Worm (Caenorhabditis elegans) whole organism, L4 larva: Measurements from ENCODE around the gene asp-15.

Source experiments
- F44E2.7 ChIP-seq: fragments of 200-800 bp; sonication (Bioruptor generic); IDR thresholded peaks from 2 replicates; pipeline ENCODE4 v2.1.2; 2022; ENCODE audit warnings: missing genetic modification characterization, missing compliant biosample characterization
- F49E8.2 ChIP-seq: sonication (generic microtip); optimal IDR thresholded peaks from 2 replicates; lab custom pipeline; 2016; ENCODE audit warnings: missing compliant biosample characterization, mild to moderate bottlenecking, missing genetic modification characterization, borderline replicate concordance
- T20F7.1 ChIP-seq: fragments of 200-800 bp; sonication (Bioruptor generic); optimal IDR thresholded peaks from 2 replicates; lab custom pipeline; 2018; ENCODE audit warnings: mild to moderate bottlenecking, missing genetic modification characterization, missing compliant biosample characterization
- T26A8.4 ChIP-seq: fragments of 200-800 bp; sonication (Bioruptor generic); IDR thresholded peaks from 2 replicates; pipeline ENCODE4 v1.3.6; 2022; ENCODE audit warnings: missing genetic modification characterization, missing compliant biosample characterization
- aha-1 ChIP-seq: fragments of 150-350 bp; peaks from one replicate; lab custom pipeline; 2014; ENCODE audit warnings: missing biosample characterization, missing genetic modification characterization
- ama-1 ChIP-seq: fragments of 150-350 bp; optimal IDR thresholded peaks from 2 replicates; lab custom pipeline; 2014; ENCODE audit warnings: inconsistent platforms, mixed read lengths
- attf-4 ChIP-seq: sonication (generic microtip); optimal IDR thresholded peaks from 3 replicates; lab custom pipeline; 2017; ENCODE audit warnings: missing biosample characterization, missing genetic modification characterization
- ceh-20 ChIP-seq: fragments of 200-800 bp; sonication (Bioruptor generic); IDR thresholded peaks from 2 replicates; pipeline ENCODE4 v1.3.6; 2022; ENCODE audit warnings: missing genetic modification reagents, missing genetic modification characterization, missing compliant biosample characterization
- ceh-28 ChIP-seq: fragments of 150-350 bp; optimal IDR thresholded peaks from 2 replicates; lab custom pipeline; 2014; ENCODE audit warnings: missing biosample characterization, missing genetic modification reagents, missing genetic modification characterization
- ceh-62 ChIP-seq: sonication (generic microtip); optimal IDR thresholded peaks from 2 replicates; lab custom pipeline; 2017; ENCODE audit warnings: missing biosample characterization, missing genetic modification characterization
- daf-12 ChIP-seq: fragments of 150-350 bp; optimal IDR thresholded peaks from 2 replicates; lab custom pipeline; 2014; ENCODE audit warnings: missing biosample characterization, missing genetic modification reagents, missing genetic modification characterization
- daf-16 ChIP-seq, 3 experiments: sonication (generic microtip); optimal IDR thresholded peaks; 2 replicates each; lab custom pipeline; 2016 to 2017; ENCODE audit warnings: missing genetic modification characterization in 3 of 3, missing genetic modification reagents in 3 of 3, mild to moderate bottlenecking in 2 of 3, missing compliant biosample characterization in 2 of 3, missing biosample characterization in 1 of 3, moderate library complexity in 1 of 3
- dmd-6 ChIP-seq: fragments of 200-800 bp; sonication (Bioruptor generic); IDR thresholded peaks from 2 replicates; pipeline ENCODE4 v1.3.6; 2022; ENCODE audit warnings: missing genetic modification reagents, missing genetic modification characterization, missing compliant biosample characterization
- duxl-1 ChIP-seq: sonication (generic microtip); optimal IDR thresholded peaks from 2 replicates; lab custom pipeline; 2016; ENCODE audit warnings: mild to moderate bottlenecking, missing genetic modification characterization, moderate library complexity, missing compliant biosample characterization; ENCODE audit not compliant: poor library complexity
- egl-43 ChIP-seq: fragments of 200-800 bp; sonication (Bioruptor generic); IDR thresholded peaks from 2 replicates; pipeline ENCODE4 v1.3.6; 2022; ENCODE audit warnings: missing genetic modification reagents, missing genetic modification characterization, missing compliant biosample characterization
- fos-1 ChIP-seq: fragments of 150-350 bp; optimal IDR thresholded peaks from 2 replicates; lab custom pipeline; 2014; ENCODE audit warnings: missing biosample characterization, missing genetic modification characterization
- gei-8 ChIP-seq: fragments of 200-800 bp; sonication (Bioruptor generic); optimal IDR thresholded peaks from 2 replicates; lab custom pipeline; 2018; ENCODE audit warnings: mild to moderate bottlenecking, missing genetic modification characterization, missing compliant biosample characterization
- hif-1 ChIP-seq, 2 experiments: sonication (generic microtip); optimal IDR thresholded peaks; 2 replicates each; lab custom pipeline; 2016 to 2017; ENCODE audit warnings: missing compliant biosample characterization in 2 of 2, missing genetic modification characterization in 2 of 2, missing genetic modification reagents in 2 of 2, missing genotype in 2 of 2, mild to moderate bottlenecking in 1 of 2
- hlh-30 ChIP-seq: sonication (generic microtip); optimal IDR thresholded peaks from 2 replicates; lab custom pipeline; 2017; ENCODE audit warnings: antibody characterized with exemption, mild to moderate bottlenecking, missing genetic modification characterization, missing compliant biosample characterization; ENCODE audit not compliant: insufficient read depth
- hmg-1.1 ChIP-seq: fragments of 200-800 bp; sonication (Bioruptor generic); IDR thresholded peaks from 2 replicates; pipeline ENCODE4 v1.3.6; 2022; ENCODE audit warnings: missing genetic modification reagents, missing genetic modification characterization, missing compliant biosample characterization
- jun-1 ChIP-seq: fragments of 150-350 bp; optimal IDR thresholded peaks from 2 replicates; lab custom pipeline; 2014; ENCODE audit warnings: missing biosample characterization, missing genetic modification reagents, missing genetic modification characterization
- lim-7 ChIP-seq: fragments of 200-800 bp; sonication (Bioruptor generic); IDR thresholded peaks from 2 replicates; pipeline ENCODE4 v1.3.6; 2022; ENCODE audit warnings: missing genetic modification characterization, missing compliant biosample characterization
- lin-1 ChIP-seq: fragments of 200-800 bp; sonication (Bioruptor generic); IDR thresholded peaks from 2 replicates; pipeline ENCODE4 v1.3.6; 2022; ENCODE audit warnings: missing genetic modification reagents, missing genetic modification characterization, missing compliant biosample characterization
- lin-13 ChIP-seq: fragments of 150-350 bp; optimal IDR thresholded peaks from 2 replicates; lab custom pipeline; 2014; ENCODE audit warnings: missing biosample characterization, missing genetic modification reagents, missing genetic modification characterization
- lir-3 ChIP-seq: sonication (generic microtip); optimal IDR thresholded peaks from 2 replicates; lab custom pipeline; 2016; ENCODE audit warnings: mild to moderate bottlenecking, missing genetic modification characterization, missing compliant biosample characterization
- lsy-2 ChIP-seq, 2 experiments: fragments of 150-350 bp in 1 of 2; sonication (generic microtip) in 1 of 2; optimal IDR thresholded peaks; 2 replicates each; lab custom pipeline; 2014 to 2017; ENCODE audit warnings: missing biosample characterization in 2 of 2, missing genetic modification characterization in 2 of 2
- madf-9 ChIP-seq: fragments of 200-800 bp; sonication (Bioruptor generic); conservative IDR thresholded peaks from 2 replicates; pipeline ENCODE4 v1.3.6; 2022; ENCODE audit warnings: missing genetic modification reagents, missing genetic modification characterization, missing compliant biosample characterization
- mdt-29 ChIP-seq: fragments of 200-800 bp; sonication (Bioruptor generic); IDR thresholded peaks from 2 replicates; pipeline ENCODE4 v1.3.6; 2022; ENCODE audit warnings: missing genetic modification reagents, missing genetic modification characterization, missing compliant biosample characterization
- mxl-2 ChIP-seq: fragments of 200-800 bp; sonication (Bioruptor generic); conservative IDR thresholded peaks from 2 replicates; pipeline ENCODE4 v1.3.6; 2022; ENCODE audit warnings: missing genetic modification reagents, missing genetic modification characterization, missing compliant biosample characterization
- mxl-3 ChIP-seq: fragments of 200-800 bp; sonication (Bioruptor generic); optimal IDR thresholded peaks from 2 replicates; lab custom pipeline; 2018; ENCODE audit warnings: mild to moderate bottlenecking, missing genetic modification characterization, missing compliant biosample characterization
- nhr-10 ChIP-seq: fragments of 150-350 bp; optimal IDR thresholded peaks from 2 replicates; lab custom pipeline; 2014; ENCODE audit warnings: missing biosample characterization, missing genetic modification characterization
- nhr-102 ChIP-seq: sonication (generic microtip); optimal IDR thresholded peaks from 2 replicates; lab custom pipeline; 2016; ENCODE audit warnings: mild to moderate bottlenecking, missing genetic modification characterization, moderate library complexity, missing compliant biosample characterization
- nhr-28 ChIP-seq: fragments of 150-350 bp; optimal IDR thresholded peaks from 2 replicates; lab custom pipeline; 2014; ENCODE audit warnings: missing biosample characterization, missing genetic modification characterization
- nhr-42 ChIP-seq: fragments of 200-800 bp; sonication (Bioruptor generic); IDR thresholded peaks from 2 replicates; pipeline ENCODE4 v1.3.6; 2022; ENCODE audit warnings: missing genetic modification characterization, missing compliant biosample characterization
- nhr-48 ChIP-seq: sonication (generic microtip); optimal IDR thresholded peaks from 2 replicates; lab custom pipeline; 2016; ENCODE audit warnings: mild to moderate bottlenecking, missing genetic modification characterization, missing compliant biosample characterization
- nhr-77 ChIP-seq: fragments of 150-350 bp; optimal IDR thresholded peaks from 2 replicates; lab custom pipeline; 2014; ENCODE audit warnings: missing biosample characterization, missing genetic modification characterization
- php-3 ChIP-seq: fragments of 200-800 bp; sonication (Bioruptor generic); IDR thresholded peaks from 2 replicates; pipeline ENCODE4 v1.3.6; 2022; ENCODE audit warnings: missing genetic modification reagents, missing genetic modification characterization, missing compliant biosample characterization
- pqm-1 ChIP-seq: sonication (generic microtip); optimal IDR thresholded peaks from 2 replicates; lab custom pipeline; 2017; ENCODE audit warnings: missing biosample characterization, missing genetic modification characterization
- spr-1 ChIP-seq: sonication (generic microtip); optimal IDR thresholded peaks from 2 replicates; lab custom pipeline; 2016; ENCODE audit warnings: mild to moderate bottlenecking, missing genetic modification characterization, missing compliant biosample characterization
- spr-3 ChIP-seq: fragments of 200-800 bp; sonication (Bioruptor generic); optimal IDR thresholded peaks from 2 replicates; lab custom pipeline; 2018; ENCODE audit warnings: mild to moderate bottlenecking, missing genetic modification characterization, missing compliant biosample characterization
- tra-1 ChIP-seq: fragments of 200-800 bp; sonication (Bioruptor generic); IDR thresholded peaks from 2 replicates; pipeline ENCODE4 v1.3.6; 2022; ENCODE audit warnings: missing genetic modification reagents, missing genetic modification characterization, missing compliant biosample characterization
- unc-130 ChIP-seq: sonication (generic microtip); optimal IDR thresholded peaks from 2 replicates; lab custom pipeline; 2016; ENCODE audit warnings: missing genetic modification reagents, missing genetic modification characterization, missing compliant biosample characterization
- unc-62 ChIP-seq, 3 experiments: fragments of 150-350 bp in 1 of 3; sonication (generic microtip); optimal IDR thresholded peaks in 2 of 3; peaks in 1 of 3; 1 replicate in 1 of 3; 2 replicates in 2 of 3; lab custom pipeline; 2014 to 2017; ENCODE audit warnings: missing biosample characterization in 3 of 3, missing genetic modification characterization in 3 of 3, missing genetic modification reagents in 3 of 3, missing genotype in 1 of 3
- vab-7 ChIP-seq: fragments of 200-800 bp; sonication (Bioruptor generic); IDR thresholded peaks from 2 replicates; pipeline ENCODE4 v1.3.6; 2022; ENCODE audit warnings: missing genetic modification reagents, missing genetic modification characterization, missing compliant biosample characterization
- zag-1 ChIP-seq: fragments of 150-350 bp; optimal IDR thresholded peaks from 2 replicates; lab custom pipeline; 2014; ENCODE audit warnings: missing biosample characterization, missing genetic modification characterization
- zip-11 ChIP-seq: fragments of 200-800 bp; sonication (Bioruptor generic); IDR thresholded peaks from 2 replicates; pipeline ENCODE4 v1.3.6; 2022; ENCODE audit warnings: missing genetic modification characterization, missing compliant biosample characterization

asp-15 gene

DNA sequence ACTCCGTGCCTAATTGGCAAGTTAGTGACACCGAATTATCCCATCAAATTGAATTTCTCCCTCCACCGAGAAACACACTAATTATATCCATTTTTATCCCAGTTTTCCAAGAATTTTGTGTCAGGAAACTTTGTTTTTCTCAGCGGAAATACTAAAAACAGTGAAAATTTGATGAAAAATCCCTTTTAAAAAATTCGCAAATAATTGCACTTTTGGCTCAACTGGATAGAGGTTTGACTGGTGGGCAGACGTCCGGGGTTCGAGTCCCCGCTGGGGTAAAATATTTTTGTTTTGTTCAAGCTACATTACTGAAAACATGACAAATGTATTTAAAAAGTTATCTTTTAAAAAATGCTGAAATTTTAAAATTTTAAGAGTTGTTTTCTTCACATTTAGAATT lies 13.4 kb upstream of the asp-15 start:
- TF ChIP-seq F44E2.7 (GFP tag; lab: Robert Waterston, UW) (no peak), aha-1 (tag; lab: Kevin White, UChicago) (peak; percentile 14), F49E8.2 (tag; lab: Kevin White, UChicago) (no peak), lir-3 (tag; lab: Kevin White, UChicago) (no peak), nhr-77 (no peak), vab-7 (GFP tag; lab: Robert Waterston, UW) (no peak), php-3 (GFP tag; lab: Robert Waterston, UW) (no peak), nhr-28 (tag; lab: Kevin White, UChicago) (no peak)

DNA sequence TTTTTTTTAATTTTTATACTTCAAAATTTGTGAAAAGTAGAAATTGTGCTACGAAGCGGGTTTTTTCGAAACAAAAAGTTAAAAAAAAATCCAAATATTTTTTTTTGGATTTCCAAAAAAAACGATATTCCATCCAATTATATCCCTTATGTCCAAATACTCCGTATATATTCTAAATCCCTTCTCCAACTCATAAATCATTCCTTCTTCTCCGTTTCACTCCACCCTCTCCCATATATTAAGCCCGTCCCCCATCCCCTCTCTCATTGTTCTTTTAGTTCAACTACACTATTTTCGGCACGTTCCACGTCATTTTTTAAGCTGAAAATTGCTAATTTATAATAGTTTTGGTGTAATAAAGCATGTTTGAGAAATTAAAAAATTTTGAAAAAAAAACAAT lies 12.9 kb upstream of the asp-15 start:
- 0 out of 2 replicates have a peak, but pooled peaks have one; percentile 31 for TF ChIP-seq ceh-20 (GFP tag; lab: Robert Waterston, UW)
- TF ChIP-seq ceh-62 (tag; lab: Kevin White, UChicago) = no peak

DNA sequence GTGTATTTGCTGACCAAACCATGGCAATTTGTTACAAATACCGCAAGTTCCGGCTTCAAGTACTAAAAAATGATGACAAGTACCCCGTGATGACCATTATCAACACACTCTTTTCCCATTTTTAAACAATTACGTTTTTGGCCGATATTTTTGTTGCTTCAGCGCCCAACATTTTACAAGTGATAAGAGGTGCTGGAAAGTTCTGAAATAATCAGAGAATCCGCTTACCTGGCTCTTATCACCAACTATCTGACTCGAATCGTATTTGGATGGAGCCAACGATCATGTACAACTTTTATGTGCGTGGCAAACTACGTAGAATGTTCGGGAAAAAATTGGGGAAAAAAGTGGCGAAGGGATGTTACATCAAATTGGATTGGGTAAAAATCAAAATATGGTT lies 8.6 kb upstream of the asp-15 start:
- no peak for TF ChIP-seq spr-3 (GFP tag; lab: Kevin White, UChicago)
- peak; percentile 7 for TF ChIP-seq nhr-10 (tag; lab: Kevin White, UChicago)
- no peak for TF ChIP-seq unc-62 (GFP tag; optimal IDR thresholded peaks at IDR 0.05 in 1 of 2; lab: Kevin White, UChicago)
- TF ChIP-seq unc-62 (tag; optimal IDR thresholded peaks at IDR 0.05; lab: Kevin White, UChicago) = no peak
- TF ChIP-seq madf-9 (GFP tag; lab: Robert Waterston, UW) = no peak
- peak; percentile 1 for TF ChIP-seq jun-1 (tag; lab: Kevin White, UChicago)
- no peak for TF ChIP-seq ama-1
- TF ChIP-seq T20F7.1 (GFP tag; lab: Kevin White, UChicago) = no peak
- peak; percentile 34 for TF ChIP-seq nhr-102 (tag; lab: Kevin White, UChicago)
- TF ChIP-seq attf-4 (tag; lab: Kevin White, UChicago) = no peak
- TF ChIP-seq nhr-48 (tag; lab: Kevin White, UChicago) = peak; percentile 24
- TF ChIP-seq egl-43 (GFP tag; lab: Robert Waterston, UW) = no peak
- TF ChIP-seq tra-1 = 0 out of 2 replicates have a peak, but pooled peaks have one; percentile 39
- TF ChIP-seq daf-16 (GFP tag; optimal IDR thresholded peaks at IDR 0.05; lab: Kevin White, UChicago) = no peak
- peak; percentile 93 for TF ChIP-seq daf-16 (tag; optimal IDR thresholded peaks at IDR 0.05; lab: Kevin White, UChicago)
- no peak for TF ChIP-seq daf-12 (tag; lab: Kevin White, UChicago)
- no peak for TF ChIP-seq hif-1 (tag; optimal IDR thresholded peaks at IDR 0.05; lab: Kevin White, UChicago)
- peak; percentile 55 for TF ChIP-seq hlh-30 (tag; lab: Kevin White, UChicago)
- no peak for TF ChIP-seq T26A8.4 (GFP tag; lab: Robert Waterston, UW)
- TF ChIP-seq unc-130 = no peak
- no peak for TF ChIP-seq zip-11 (GFP tag; lab: Robert Waterston, UW)
- no peak for TF ChIP-seq mxl-2 (GFP tag; lab: Robert Waterston, UW)
- peak; percentile 77 for TF ChIP-seq mdt-29 (GFP tag; lab: Robert Waterston, UW)
- peak; percentile 27 for TF ChIP-seq pqm-1 (tag; lab: Kevin White, UChicago)
- no peak for TF ChIP-seq lin-13 (GFP tag; lab: Kevin White, UChicago)
- no peak for TF ChIP-seq fos-1 (tag; lab: Kevin White, UChicago)
- TF ChIP-seq F49E8.2 (tag; lab: Kevin White, UChicago) = no peak
- peak; percentile 79 for TF ChIP-seq nhr-28 (tag; lab: Kevin White, UChicago)
- no peak for TF ChIP-seq mxl-3 (GFP tag; lab: Kevin White, UChicago)
- TF ChIP-seq gei-8 = no peak
- no peak for TF ChIP-seq ceh-28
- no peak for TF ChIP-seq ceh-20 (GFP tag; lab: Robert Waterston, UW)
- TF ChIP-seq vab-7 (GFP tag; lab: Robert Waterston, UW) = no peak
- TF ChIP-seq aha-1 (tag; lab: Kevin White, UChicago) = peak; percentile 6
- no peak for TF ChIP-seq hmg-1.1 (GFP tag; lab: Robert Waterston, UW)
- no peak for TF ChIP-seq lim-7
- TF ChIP-seq dmd-6 (GFP tag; lab: Robert Waterston, UW) = peak; percentile 73
- no peak for TF ChIP-seq duxl-1 (tag; lab: Kevin White, UChicago)
- 0 out of 2 replicates have a peak, but pooled peaks have one; percentile 22 for TF ChIP-seq lin-1
- no peak for TF ChIP-seq zag-1 (tag; lab: Kevin White, UChicago)
- TF ChIP-seq spr-1 (tag; lab: Kevin White, UChicago) = no peak
- no peak for TF ChIP-seq nhr-42 (GFP tag; lab: Robert Waterston, UW)
- peak; percentile 72 for TF ChIP-seq php-3 (GFP tag; lab: Robert Waterston, UW)
- no peak for TF ChIP-seq F44E2.7 (GFP tag; lab: Robert Waterston, UW)
- TF ChIP-seq lsy-2 (tag; optimal IDR thresholded peaks at IDR 0.05; lab: Kevin White, UChicago) = peak in 1 of 2 experiments; percentile 2
